Worm (Caenorhabditis elegans) whole organism, L4 larva: ENCODE data around the gene msp-40.

Experiments
- F10B5.3 ChIP-seq: sonication (generic microtip); optimal IDR thresholded peaks from 2 replicates; lab custom pipeline; 2016; ENCODE audit warnings: mild to moderate bottlenecking, missing genetic modification characterization, missing compliant biosample characterization
- F37D6.2 ChIP-seq: sonication (generic microtip); optimal IDR thresholded peaks from 2 replicates; lab custom pipeline; 2016; ENCODE audit warnings: mild to moderate bottlenecking, missing genetic modification characterization, missing compliant biosample characterization
- F49E8.2 ChIP-seq: sonication (generic microtip); optimal IDR thresholded peaks from 2 replicates; lab custom pipeline; 2016; ENCODE audit warnings: missing compliant biosample characterization, mild to moderate bottlenecking, missing genetic modification characterization, borderline replicate concordance
- R02D3.7 ChIP-seq: fragments of 150-350 bp; sonication (generic microtip); optimal IDR thresholded peaks from 3 replicates; lab custom pipeline; 2014; ENCODE audit warnings: missing biosample characterization, missing genetic modification characterization
- T26A8.4 ChIP-seq: fragments of 200-800 bp; sonication (Bioruptor generic); IDR thresholded peaks from 2 replicates; pipeline ENCODE4 v1.3.6; 2022; ENCODE audit warnings: missing genetic modification characterization, missing compliant biosample characterization
- Y105C5A.15 ChIP-seq: fragments of 200-800 bp; sonication (Bioruptor generic); IDR thresholded peaks from 2 replicates; pipeline ENCODE4 v1.3.6; 2022; ENCODE audit warnings: missing genetic modification characterization, missing compliant biosample characterization
- Y75B8A.6 ChIP-seq: fragments of 200-800 bp; sonication (Bioruptor generic); IDR thresholded peaks from 2 replicates; pipeline ENCODE4 v1.3.6; 2022; ENCODE audit warnings: missing genetic modification reagents, missing genetic modification characterization, missing compliant biosample characterization
- ZK546.5 ChIP-seq, 2 experiments: sonication (generic microtip); optimal IDR thresholded peaks; 2 replicates each; lab custom pipeline; 2017; ENCODE audit warnings: missing biosample characterization in 2 of 2, missing genetic modification characterization in 2 of 2
- ama-1 ChIP-seq: fragments of 150-350 bp; optimal IDR thresholded peaks from 2 replicates; lab custom pipeline; 2014; ENCODE audit warnings: inconsistent platforms, mixed read lengths
- ceh-20 ChIP-seq: fragments of 200-800 bp; sonication (Bioruptor generic); IDR thresholded peaks from 2 replicates; pipeline ENCODE4 v1.3.6; 2022; ENCODE audit warnings: missing genetic modification reagents, missing genetic modification characterization, missing compliant biosample characterization
- ceh-28 ChIP-seq: fragments of 150-350 bp; optimal IDR thresholded peaks from 2 replicates; lab custom pipeline; 2014; ENCODE audit warnings: missing biosample characterization, missing genetic modification reagents, missing genetic modification characterization
- ceh-32 ChIP-seq: sonication (generic microtip); optimal IDR thresholded peaks from 2 replicates; lab custom pipeline; 2016; ENCODE audit warnings: mild to moderate bottlenecking, missing genetic modification characterization, missing compliant biosample characterization; ENCODE audit not compliant: poor library complexity
- ceh-82 ChIP-seq: sonication (generic microtip); optimal IDR thresholded peaks from 2 replicates; lab custom pipeline; 2017; ENCODE audit warnings: missing biosample characterization, missing genetic modification characterization
- ces-1 ChIP-seq: fragments of 150-350 bp; sonication (generic microtip); optimal IDR thresholded peaks from 4 replicates; lab custom pipeline; 2014; ENCODE audit warnings: missing biosample characterization, missing genetic modification reagents, missing genetic modification characterization
- ctbp-1 ChIP-seq: fragments of 200-800 bp; sonication (Bioruptor generic); IDR thresholded peaks from 2 replicates; pipeline ENCODE4 v1.3.6; 2022; ENCODE audit warnings: missing genetic modification reagents, missing genetic modification characterization, missing compliant biosample characterization
- daf-12 ChIP-seq: fragments of 150-350 bp; optimal IDR thresholded peaks from 2 replicates; lab custom pipeline; 2014; ENCODE audit warnings: missing biosample characterization, missing genetic modification reagents, missing genetic modification characterization
- daf-16 ChIP-seq, 3 experiments: sonication (generic microtip); optimal IDR thresholded peaks; 2 replicates each; lab custom pipeline; 2016 to 2017; ENCODE audit warnings: missing genetic modification characterization in 3 of 3, missing genetic modification reagents in 3 of 3, mild to moderate bottlenecking in 2 of 3, missing compliant biosample characterization in 2 of 3, missing biosample characterization in 1 of 3, moderate library complexity in 1 of 3
- daf-19 ChIP-seq: fragments of 200-800 bp; sonication (Bioruptor generic); conservative IDR thresholded peaks from 2 replicates; pipeline ENCODE4 v1.3.6; 2022; ENCODE audit warnings: missing genetic modification characterization, missing compliant biosample characterization
- daf-8 ChIP-seq: fragments of 200-800 bp; sonication (Bioruptor generic); IDR thresholded peaks from 2 replicates; pipeline ENCODE4 v1.3.6; 2022; ENCODE audit warnings: missing genetic modification characterization, missing compliant biosample characterization
- dmd-8 ChIP-seq: fragments of 200-800 bp; sonication (Bioruptor generic); IDR thresholded peaks from 2 replicates; pipeline ENCODE4 v1.3.6; 2022; ENCODE audit warnings: missing genetic modification characterization, missing compliant biosample characterization
- dmd-9 ChIP-seq: fragments of 200-800 bp; sonication (Bioruptor generic); IDR thresholded peaks from 2 replicates; pipeline ENCODE4 v1.3.6; 2022; ENCODE audit warnings: missing genetic modification reagents, missing genetic modification characterization, missing compliant biosample characterization
- dpl-1 ChIP-seq: fragments of 150-350 bp; optimal IDR thresholded peaks from 2 replicates; lab custom pipeline; 2014; ENCODE audit warnings: missing biosample characterization, missing genetic modification reagents, missing genetic modification characterization
- duxl-1 ChIP-seq: sonication (generic microtip); optimal IDR thresholded peaks from 2 replicates; lab custom pipeline; 2016; ENCODE audit warnings: mild to moderate bottlenecking, missing genetic modification characterization, moderate library complexity, missing compliant biosample characterization; ENCODE audit not compliant: poor library complexity
- egl-27 ChIP-seq: sonication (generic microtip); optimal IDR thresholded peaks from 3 replicates; lab custom pipeline; 2017; ENCODE audit warnings: missing biosample characterization, missing genetic modification reagents, missing genetic modification characterization
- egl-43 ChIP-seq: fragments of 200-800 bp; sonication (Bioruptor generic); IDR thresholded peaks from 2 replicates; pipeline ENCODE4 v1.3.6; 2022; ENCODE audit warnings: missing genetic modification reagents, missing genetic modification characterization, missing compliant biosample characterization
- fkh-10 ChIP-seq: fragments of 150-350 bp; optimal IDR thresholded peaks from 2 replicates; lab custom pipeline; 2014; ENCODE audit warnings: missing biosample characterization, missing genetic modification reagents, missing genetic modification characterization
- gei-8 ChIP-seq: fragments of 200-800 bp; sonication (Bioruptor generic); optimal IDR thresholded peaks from 2 replicates; lab custom pipeline; 2018; ENCODE audit warnings: mild to moderate bottlenecking, missing genetic modification characterization, missing compliant biosample characterization
- hlh-30 ChIP-seq: sonication (generic microtip); optimal IDR thresholded peaks from 2 replicates; lab custom pipeline; 2017; ENCODE audit warnings: antibody characterized with exemption, mild to moderate bottlenecking, missing genetic modification characterization, missing compliant biosample characterization; ENCODE audit not compliant: insufficient read depth
- lir-3 ChIP-seq: sonication (generic microtip); optimal IDR thresholded peaks from 2 replicates; lab custom pipeline; 2016; ENCODE audit warnings: mild to moderate bottlenecking, missing genetic modification characterization, missing compliant biosample characterization
- mep-1 ChIP-seq: fragments of 150-350 bp; sonication (generic microtip); optimal IDR thresholded peaks from 3 replicates; lab custom pipeline; 2014; ENCODE audit warnings: missing biosample characterization, missing genetic modification characterization
- mes-2 ChIP-seq: sonication (generic microtip); optimal IDR thresholded peaks from 2 replicates; lab custom pipeline; 2016; ENCODE audit warnings: missing genotype, mild to moderate bottlenecking, missing genetic modification characterization, missing compliant biosample characterization; ENCODE audit not compliant: poor library complexity, severe bottlenecking
- mxl-2 ChIP-seq: fragments of 200-800 bp; sonication (Bioruptor generic); conservative IDR thresholded peaks from 2 replicates; pipeline ENCODE4 v1.3.6; 2022; ENCODE audit warnings: missing genetic modification reagents, missing genetic modification characterization, missing compliant biosample characterization
- nhr-11 ChIP-seq: fragments of 150-350 bp; optimal IDR thresholded peaks from 2 replicates; lab custom pipeline; 2014; ENCODE audit warnings: missing biosample characterization, missing genetic modification characterization
- nhr-111 ChIP-seq: fragments of 200-800 bp; sonication (Bioruptor generic); optimal IDR thresholded peaks from 2 replicates; lab custom pipeline; 2018; ENCODE audit warnings: mild to moderate bottlenecking, missing genetic modification characterization, missing compliant biosample characterization
- nhr-237 ChIP-seq: sonication (generic microtip); optimal IDR thresholded peaks from 2 replicates; lab custom pipeline; 2017; ENCODE audit warnings: missing biosample characterization, missing genetic modification characterization
- nhr-28 ChIP-seq: fragments of 150-350 bp; optimal IDR thresholded peaks from 2 replicates; lab custom pipeline; 2014; ENCODE audit warnings: missing biosample characterization, missing genetic modification characterization
- nhr-41 ChIP-seq: fragments of 200-800 bp; sonication (Bioruptor generic); IDR thresholded peaks from 2 replicates; pipeline ENCODE4 v1.3.6; 2022; ENCODE audit warnings: missing genetic modification reagents, missing genetic modification characterization, missing compliant biosample characterization
- nhr-42 ChIP-seq: fragments of 200-800 bp; sonication (Bioruptor generic); IDR thresholded peaks from 2 replicates; pipeline ENCODE4 v1.3.6; 2022; ENCODE audit warnings: missing genetic modification characterization, missing compliant biosample characterization
- nhr-48 ChIP-seq: sonication (generic microtip); optimal IDR thresholded peaks from 2 replicates; lab custom pipeline; 2016; ENCODE audit warnings: mild to moderate bottlenecking, missing genetic modification characterization, missing compliant biosample characterization
- nhr-76 ChIP-seq: fragments of 150-350 bp; optimal IDR thresholded peaks from 2 replicates; lab custom pipeline; 2014; ENCODE audit warnings: missing biosample characterization, missing genetic modification characterization
- pqm-1 ChIP-seq: sonication (generic microtip); optimal IDR thresholded peaks from 2 replicates; lab custom pipeline; 2017; ENCODE audit warnings: missing biosample characterization, missing genetic modification characterization
- rbr-2 ChIP-seq: sonication (generic microtip); optimal IDR thresholded peaks from 2 replicates; lab custom pipeline; 2016; ENCODE audit warnings: missing genotype, missing genetic modification characterization, missing compliant biosample characterization
- saeg-2 ChIP-seq: fragments of 200-800 bp; sonication (Bioruptor generic); IDR thresholded peaks from 2 replicates; pipeline ENCODE4 v1.3.6; 2022; ENCODE audit warnings: missing genetic modification reagents, missing genetic modification characterization, missing compliant biosample characterization
- set-16 ChIP-seq: fragments of 200-800 bp; sonication (Bioruptor generic); IDR thresholded peaks from 2 replicates; pipeline ENCODE4 v1.3.6; 2022; ENCODE audit warnings: missing genetic modification reagents, missing genetic modification characterization, missing compliant biosample characterization
- skn-1 ChIP-seq: fragments of 150-350 bp; optimal IDR thresholded peaks from 2 replicates; lab custom pipeline; 2014; ENCODE audit warnings: missing biosample characterization, missing genetic modification characterization
- snpc-1.2 ChIP-seq: fragments of 200-800 bp; sonication (Bioruptor generic); IDR thresholded peaks from 2 replicates; pipeline ENCODE4 v1.3.6; 2022; ENCODE audit warnings: missing genetic modification reagents, missing genetic modification characterization, missing compliant biosample characterization
- tra-1 ChIP-seq: fragments of 200-800 bp; sonication (Bioruptor generic); IDR thresholded peaks from 2 replicates; pipeline ENCODE4 v1.3.6; 2022; ENCODE audit warnings: missing genetic modification reagents, missing genetic modification characterization, missing compliant biosample characterization
- unc-130 ChIP-seq: sonication (generic microtip); optimal IDR thresholded peaks from 2 replicates; lab custom pipeline; 2016; ENCODE audit warnings: missing genetic modification reagents, missing genetic modification characterization, missing compliant biosample characterization
- unc-62 ChIP-seq, 3 experiments: fragments of 150-350 bp in 1 of 3; sonication (generic microtip); optimal IDR thresholded peaks in 2 of 3; peaks in 1 of 3; 1 replicate in 1 of 3; 2 replicates in 2 of 3; lab custom pipeline; 2014 to 2017; ENCODE audit warnings: missing biosample characterization in 3 of 3, missing genetic modification characterization in 3 of 3, missing genetic modification reagents in 3 of 3, missing genotype in 1 of 3
- zag-1 ChIP-seq: fragments of 150-350 bp; optimal IDR thresholded peaks from 2 replicates; lab custom pipeline; 2014; ENCODE audit warnings: missing biosample characterization, missing genetic modification characterization
- zip-2 ChIP-seq: fragments of 150-350 bp; optimal IDR thresholded peaks from 2 replicates; lab custom pipeline; 2014; ENCODE audit warnings: missing biosample characterization, missing genetic modification characterization
- ztf-11 ChIP-seq: fragments of 150-350 bp; optimal IDR thresholded peaks from 2 replicates; lab custom pipeline; 2014; ENCODE audit warnings: missing biosample characterization, missing genetic modification characterization

Gene msp-40

ce11 chrII:4866045-4866444 lies 40.8 kb downstream of the msp-40 start:
- TF ChIP-seq nhr-28 (tag; lab: Kevin White, UChicago), result peak; percentile 42
- TF ChIP-seq ceh-32 (tag; lab: Kevin White, UChicago), result no peak
- TF ChIP-seq mes-2 (tag; lab: Kevin White, UChicago), result no peak
- no peak for TF ChIP-seq ceh-28
- TF ChIP-seq ceh-20, result no peak
- no peak for TF ChIP-seq egl-27 (tag; lab: Kevin White, UChicago)
- TF ChIP-seq R02D3.7 (tag; lab: Kevin White, UChicago), result no peak
- no peak for TF ChIP-seq Y75B8A.6 (GFP tag; lab: Robert Waterston, UW)
- TF ChIP-seq nhr-48 (tag; lab: Kevin White, UChicago), result peak; percentile 45
- no peak for TF ChIP-seq nhr-42 (GFP tag; lab: Robert Waterston, UW)
- TF ChIP-seq ama-1 (lab: Kevin White, UChicago), result peak; percentile 82
- TF ChIP-seq gei-8 (GFP tag; lab: Kevin White, UChicago), result no peak
- TF ChIP-seq skn-1 (tag; lab: Kevin White, UChicago), result no peak
- no peak for TF ChIP-seq nhr-76 (tag; lab: Kevin White, UChicago)
- no peak for TF ChIP-seq ces-1 (GFP tag; lab: Kevin White, UChicago)
- peak; percentile 16 for TF ChIP-seq dpl-1 (GFP tag; lab: Kevin White, UChicago)
- TF ChIP-seq daf-8 (GFP tag; lab: Robert Waterston, UW), result no peak
- no peak for TF ChIP-seq nhr-237
- no peak for TF ChIP-seq unc-62 (GFP tag; optimal IDR thresholded peaks at IDR 0.05 in 1 of 2; lab: Kevin White, UChicago)
- TF ChIP-seq unc-62 (tag; optimal IDR thresholded peaks at IDR 0.05; lab: Kevin White, UChicago), result no peak
- TF ChIP-seq snpc-1.2 (GFP tag; lab: Robert Waterston, UW), result no peak
- no peak for TF ChIP-seq zip-2 (tag; lab: Kevin White, UChicago)
- no peak for TF ChIP-seq ctbp-1 (GFP tag; lab: Robert Waterston, UW)
- TF ChIP-seq F37D6.2 (tag; lab: Kevin White, UChicago), result no peak
- TF ChIP-seq lir-3 (tag; lab: Kevin White, UChicago), result no peak
- no peak for TF ChIP-seq rbr-2 (tag; lab: Kevin White, UChicago)
- no peak for TF ChIP-seq set-16 (GFP tag; lab: Robert Waterston, UW)
- TF ChIP-seq nhr-11 (tag; lab: Kevin White, UChicago), result no peak
- no peak for TF ChIP-seq saeg-2
- no peak for TF ChIP-seq daf-16 (GFP tag; optimal IDR thresholded peaks at IDR 0.05; lab: Kevin White, UChicago)
- no peak for TF ChIP-seq daf-16 (tag; optimal IDR thresholded peaks at IDR 0.05; lab: Kevin White, UChicago)
- no peak for TF ChIP-seq daf-12 (tag; lab: Kevin White, UChicago)
- TF ChIP-seq unc-130 (GFP tag; lab: Kevin White, UChicago), result no peak
- no peak for TF ChIP-seq dmd-9 (GFP tag; lab: Robert Waterston, UW)
- TF ChIP-seq pqm-1, result no peak
- peak; percentile 52; the same call in 1 of the 2 replicates for TF ChIP-seq T26A8.4 (GFP tag; lab: Robert Waterston, UW)
- TF ChIP-seq mep-1 (tag; lab: Kevin White, UChicago), result no peak
- no peak for TF ChIP-seq nhr-111 (GFP tag; lab: Kevin White, UChicago)
- TF ChIP-seq Y105C5A.15 (GFP tag; lab: Robert Waterston, UW), result no peak
- no peak for TF ChIP-seq F10B5.3 (tag; lab: Kevin White, UChicago)
- TF ChIP-seq ZK546.5 (tag; optimal IDR thresholded peaks at IDR 0.05; lab: Kevin White, UChicago), result no peak
- no peak for TF ChIP-seq tra-1 (GFP tag; lab: Robert Waterston, UW)
- TF ChIP-seq hlh-30 (tag; lab: Kevin White, UChicago), result no peak
- no peak for TF ChIP-seq daf-19 (GFP tag; lab: Robert Waterston, UW)
- no peak for TF ChIP-seq duxl-1 (tag; lab: Kevin White, UChicago)
- no peak for TF ChIP-seq fkh-10 (GFP tag; lab: Kevin White, UChicago)
- no peak for TF ChIP-seq nhr-41 (GFP tag; lab: Robert Waterston, UW)
- no peak for TF ChIP-seq ztf-11 (tag; lab: Kevin White, UChicago)
- no peak for TF ChIP-seq mxl-2 (GFP tag; lab: Robert Waterston, UW)
- TF ChIP-seq F49E8.2 (tag; lab: Kevin White, UChicago), result no peak
- no peak for TF ChIP-seq zag-1 (tag; lab: Kevin White, UChicago)
- TF ChIP-seq egl-43 (GFP tag; lab: Robert Waterston, UW), result no peak
- TF ChIP-seq ceh-82 (tag; lab: Kevin White, UChicago), result no peak
- no peak for TF ChIP-seq dmd-8 (GFP tag; lab: Robert Waterston, UW)
